Worm (Caenorhabditis elegans) whole organism, mixed stage, embryonic: ENCODE data around the gene glna-2.

Experiments used
- M03D4.4 ChIP-seq: sonication (generic microtip); optimal IDR thresholded peaks from 2 replicates; lab custom pipeline; 2017; ENCODE audit warnings: mild to moderate bottlenecking, missing genetic modification characterization, missing compliant biosample characterization
- bed-3 ChIP-seq: fragments of 200-800 bp; sonication (Bioruptor generic); optimal IDR thresholded peaks from 3 replicates; lab custom pipeline; 2018; ENCODE audit warnings: mild to moderate bottlenecking, missing genetic modification characterization, moderate library complexity, missing compliant biosample characterization
- blmp-1 ChIP-seq: fragments of 150-350 bp; optimal IDR thresholded peaks from 2 replicates; lab custom pipeline; 2014; ENCODE audit warnings: missing biosample characterization, missing genetic modification characterization
- ceh-39 ChIP-seq: fragments of 150-350 bp; optimal IDR thresholded peaks from 2 replicates; lab custom pipeline; 2014; ENCODE audit warnings: missing biosample characterization, missing genetic modification characterization
- ceh-83 ChIP-seq: fragments of 200-800 bp; sonication (Bioruptor generic); optimal IDR thresholded peaks from 2 replicates; lab custom pipeline; 2018; ENCODE audit warnings: mild to moderate bottlenecking, missing genetic modification characterization, missing compliant biosample characterization
- ces-1 ChIP-seq: fragments of 150-350 bp; optimal IDR thresholded peaks from 2 replicates; lab custom pipeline; 2014; ENCODE audit warnings: missing biosample characterization, missing genetic modification reagents, missing genetic modification characterization
- cnd-1 ChIP-seq: fragments of 200-800 bp; sonication (Bioruptor generic); optimal IDR thresholded peaks from 2 replicates; lab custom pipeline; 2018; ENCODE audit warnings: mild to moderate bottlenecking, missing genetic modification characterization, missing compliant biosample characterization
- drap-1 ChIP-seq: fragments of 200-800 bp; sonication (Bioruptor generic); optimal IDR thresholded peaks from 3 replicates; lab custom pipeline; 2018; ENCODE audit warnings: mild to moderate bottlenecking, missing genetic modification characterization, missing compliant biosample characterization
- elt-1 ChIP-seq: sonication (generic microtip); optimal IDR thresholded peaks from 2 replicates; lab custom pipeline; 2017; ENCODE audit warnings: missing genetic modification characterization, mild to moderate bottlenecking, missing compliant biosample characterization, antibody characterized with exemption, moderate library complexity, borderline replicate concordance; ENCODE audit not compliant: insufficient read depth
- elt-3 ChIP-seq: fragments of 150-350 bp; optimal IDR thresholded peaks from 2 replicates; lab custom pipeline; 2014; ENCODE audit warnings: missing biosample characterization, missing genetic modification characterization
- hlh-1 ChIP-seq: fragments of 150-350 bp; optimal IDR thresholded peaks from 2 replicates; lab custom pipeline; 2014; ENCODE audit warnings: missing biosample characterization, missing genetic modification reagents, missing genetic modification characterization
- lin-13 ChIP-seq: fragments of 150-350 bp; optimal IDR thresholded peaks from 2 replicates; lab custom pipeline; 2014; ENCODE audit warnings: missing biosample characterization, missing genetic modification characterization
- lin-32 ChIP-seq: fragments of 200-800 bp; sonication (Bioruptor generic); optimal IDR thresholded peaks from 2 replicates; lab custom pipeline; 2018; ENCODE audit warnings: mild to moderate bottlenecking, missing genetic modification characterization, missing compliant biosample characterization
- lsy-2 ChIP-seq: fragments of 150-350 bp; optimal IDR thresholded peaks from 2 replicates; lab custom pipeline; 2014; ENCODE audit warnings: missing biosample characterization, missing genetic modification characterization
- mab-5 ChIP-seq: fragments of 150-350 bp; optimal IDR thresholded peaks from 2 replicates; lab custom pipeline; 2014; ENCODE audit warnings: missing biosample characterization, missing genetic modification characterization
- mep-1 ChIP-seq: fragments of 150-350 bp; optimal IDR thresholded peaks from 2 replicates; lab custom pipeline; 2017; ENCODE audit warnings: missing biosample characterization, missing genetic modification reagents, missing genetic modification characterization, inconsistent platforms
- mls-2 ChIP-seq: sonication (generic microtip); optimal IDR thresholded peaks from 2 replicates; lab custom pipeline; 2016; ENCODE audit warnings: mild to moderate bottlenecking, missing genetic modification characterization, moderate library complexity, missing compliant biosample characterization
- nhr-12 ChIP-seq: fragments of 150-350 bp; optimal IDR thresholded peaks from 2 replicates; lab custom pipeline; 2014; ENCODE audit warnings: missing biosample characterization, missing genetic modification characterization
- nhr-2 ChIP-seq: fragments of 150-350 bp; optimal IDR thresholded peaks from 2 replicates; lab custom pipeline; 2014; ENCODE audit warnings: missing biosample characterization, missing genetic modification characterization
- nhr-28 ChIP-seq: fragments of 150-350 bp; optimal IDR thresholded peaks from 2 replicates; lab custom pipeline; 2014; ENCODE audit warnings: missing biosample characterization, missing genetic modification characterization
- nhr-76 ChIP-seq: sonication (generic microtip); optimal IDR thresholded peaks from 2 replicates; lab custom pipeline; 2017; ENCODE audit warnings: missing biosample characterization, missing genetic modification characterization
- pha-4 ChIP-seq: fragments of 150-350 bp; optimal IDR thresholded peaks from 2 replicates; lab custom pipeline; 2018; ENCODE audit warnings: missing biosample characterization, missing genetic modification reagents, missing genetic modification characterization
- sem-2 ChIP-seq: fragments of 200-800 bp; sonication (Bioruptor generic); optimal IDR thresholded peaks from 2 replicates; lab custom pipeline; 2018; ENCODE audit warnings: mild to moderate bottlenecking, missing genetic modification characterization, missing compliant biosample characterization
- snpc-4 ChIP-seq: fragments of 150-350 bp; optimal IDR thresholded peaks from 2 replicates; lab custom pipeline; 2014; ENCODE audit warnings: missing biosample characterization, missing genetic modification characterization
- sptf-1 ChIP-seq: sonication (generic microtip); optimal IDR thresholded peaks from 2 replicates; lab custom pipeline; 2017; ENCODE audit warnings: mild to moderate bottlenecking, missing genetic modification characterization, moderate library complexity, missing compliant biosample characterization
- tbx-8 ChIP-seq: fragments of 200-800 bp; sonication (Bioruptor generic); optimal IDR thresholded peaks from 2 replicates; lab custom pipeline; 2018; ENCODE audit warnings: mild to moderate bottlenecking, missing genetic modification characterization, moderate library complexity, missing compliant biosample characterization
- unc-39 ChIP-seq: fragments of 150-350 bp; optimal IDR thresholded peaks from 2 replicates; lab custom pipeline; 2014; ENCODE audit warnings: missing biosample characterization, missing genetic modification characterization
- unc-62 ChIP-seq: fragments of 150-350 bp; optimal IDR thresholded peaks from 2 replicates; lab custom pipeline; 2014; ENCODE audit warnings: missing biosample characterization, missing genetic modification reagents, missing genetic modification characterization
- zip-8 ChIP-seq: fragments of 150-350 bp; optimal IDR thresholded peaks from 2 replicates; lab custom pipeline; 2014; ENCODE audit warnings: missing biosample characterization, missing genetic modification characterization
- ztf-11 ChIP-seq: fragments of 150-350 bp; optimal IDR thresholded peaks from 2 replicates; lab custom pipeline; 2014; ENCODE audit warnings: missing biosample characterization, missing genetic modification characterization

Gene glna-2

ce11 chrII:7977513-7977912, 30.9 kb upstream of the glna-2 start:
- TF ChIP-seq bed-3 (GFP tag; lab: Kevin White, UChicago) (no peak), sem-2 (GFP tag; lab: Kevin White, UChicago) (no peak), M03D4.4 (tag; lab: Kevin White, UChicago) (no peak), elt-1 (tag; lab: Kevin White, UChicago) (no peak), mab-5 (no peak), unc-62 (GFP tag; lab: Kevin White, UChicago) (no peak), lin-32 (GFP tag; lab: Kevin White, UChicago) (no peak), drap-1 (GFP tag; lab: Kevin White, UChicago) (no peak), snpc-4 (tag; lab: Kevin White, UChicago) (no peak), nhr-28 (no peak), lsy-2 (tag; lab: Kevin White, UChicago) (no peak), lin-13 (tag; lab: Kevin White, UChicago) (no peak), ceh-83 (GFP tag; lab: Kevin White, UChicago) (no peak), sptf-1 (no peak)

- no peak for TF ChIP-seq lin-32 (GFP tag; lab: Kevin White, UChicago)
- no peak for TF ChIP-seq ces-1
- no peak for TF ChIP-seq ceh-83 (GFP tag; lab: Kevin White, UChicago)
- no peak for TF ChIP-seq nhr-12 (tag; lab: Kevin White, UChicago)
- TF ChIP-seq lin-13 (tag; lab: Kevin White, UChicago): no peak
- TF ChIP-seq unc-39: no peak
- no peak for TF ChIP-seq pha-4 (tag; lab: Kevin White, UChicago)
- TF ChIP-seq elt-1 (tag; lab: Kevin White, UChicago): no peak
- TF ChIP-seq hlh-1 (tag; lab: Kevin White, UChicago): no peak
- TF ChIP-seq zip-8 (tag; lab: Kevin White, UChicago): no peak
- no peak for TF ChIP-seq lsy-2 (tag; lab: Kevin White, UChicago)
- TF ChIP-seq M03D4.4 (tag; lab: Kevin White, UChicago): no peak
- TF ChIP-seq nhr-76 (tag; lab: Kevin White, UChicago): no peak
- TF ChIP-seq, all 35 proteins: peak for 0
These were observed 27.4 kb upstream of the glna-2 start for ce11 chrII:7981084-7981483.

- TF ChIP-seq blmp-1 (tag; lab: Kevin White, UChicago) (no peak), sem-2 (GFP tag; lab: Kevin White, UChicago) (no peak), tbx-8 (GFP tag; lab: Kevin White, UChicago) (no peak), lsy-2 (tag; lab: Kevin White, UChicago) (no peak), mls-2 (no peak), pha-4 (tag; lab: Kevin White, UChicago) (no peak), sptf-1 (no peak), snpc-4 (tag; lab: Kevin White, UChicago) (no peak), nhr-28 (no peak), ceh-39 (tag; lab: Kevin White, UChicago) (no peak), mep-1 (tag; lab: Kevin White, UChicago) (no peak), bed-3 (GFP tag; lab: Kevin White, UChicago) (no peak), ces-1 (no peak), nhr-12 (tag; lab: Kevin White, UChicago) (no peak), mab-5 (no peak)
These were observed 25.0 kb upstream of the glna-2 start for ce11 chrII:7983454-7983853.

DNA sequence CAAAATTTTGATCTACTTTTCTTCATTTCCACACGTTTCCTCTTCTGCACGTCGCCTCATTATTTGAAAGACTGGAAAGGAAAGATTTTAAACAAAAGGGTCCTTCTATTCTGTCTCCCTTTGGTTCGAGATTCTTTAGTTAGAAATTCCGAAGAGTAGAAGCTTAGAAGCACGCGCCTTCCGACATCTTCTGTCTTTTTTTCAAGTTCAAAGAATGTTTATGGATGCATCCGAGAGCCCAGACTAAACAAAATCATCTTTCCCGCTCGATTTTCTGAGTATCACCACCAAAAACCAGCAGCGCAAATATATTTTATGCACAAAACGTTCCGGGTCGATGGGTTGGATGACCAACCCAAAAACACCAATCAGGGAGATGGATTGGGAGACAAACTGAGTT, 24.4 kb upstream of the glna-2 start:
- TF ChIP-seq nhr-28: no peak
- TF ChIP-seq unc-39: no peak
- TF ChIP-seq elt-3 (tag; lab: Kevin White, UChicago): no peak
- no peak for TF ChIP-seq bed-3 (GFP tag; lab: Kevin White, UChicago)
- no peak for TF ChIP-seq cnd-1 (tag; lab: Kevin White, UChicago)
- no peak for TF ChIP-seq ztf-11 (tag; lab: Kevin White, UChicago)
- TF ChIP-seq nhr-2: no peak
- no peak for TF ChIP-seq unc-62 (GFP tag; lab: Kevin White, UChicago)
- TF ChIP-seq nhr-76 (tag; lab: Kevin White, UChicago): no peak
- no peak for TF ChIP-seq blmp-1 (tag; lab: Kevin White, UChicago)
- no peak for TF ChIP-seq tbx-8 (GFP tag; lab: Kevin White, UChicago)

ce11 chrII:7985029-7985428, 23.4 kb upstream of the glna-2 start:
- TF ChIP-seq elt-1 (tag; lab: Kevin White, UChicago) (no peak), lsy-2 (tag; lab: Kevin White, UChicago) (no peak), cnd-1 (tag; lab: Kevin White, UChicago) (no peak), M03D4.4 (tag; lab: Kevin White, UChicago) (no peak), lin-13 (tag; lab: Kevin White, UChicago) (no peak), elt-3 (tag; lab: Kevin White, UChicago) (no peak)
